Worm (Caenorhabditis elegans) whole organism, late embryonic: ENCODE data around the gene T27E4.5.

ENCODE experiments used
- ceh-48 ChIP-seq: sonication (generic microtip); optimal IDR thresholded peaks from 2 replicates; lab custom pipeline; 2016; ENCODE audit warnings: missing genetic modification characterization, inconsistent platforms, missing compliant biosample characterization
- fkh-10 ChIP-seq: fragments of 150-350 bp; optimal IDR thresholded peaks from 2 replicates; lab custom pipeline; 2014; ENCODE audit warnings: missing biosample characterization, missing genetic modification reagents, missing genetic modification characterization
- gmeb-2 ChIP-seq: sonication (generic microtip); optimal IDR thresholded peaks from 2 replicates; lab custom pipeline; 2016; ENCODE audit warnings: missing genetic modification characterization, inconsistent platforms, missing compliant biosample characterization
- pag-3 ChIP-seq: sonication (generic microtip); optimal IDR thresholded peaks from 2 replicates; lab custom pipeline; 2016; ENCODE audit warnings: missing compliant biosample characterization, missing genetic modification characterization, borderline replicate concordance
- tbx-2 ChIP-seq: sonication (generic microtip); optimal IDR thresholded peaks from 2 replicates; lab custom pipeline; 2016; ENCODE audit warnings: missing genetic modification characterization, missing compliant biosample characterization

DNA sequence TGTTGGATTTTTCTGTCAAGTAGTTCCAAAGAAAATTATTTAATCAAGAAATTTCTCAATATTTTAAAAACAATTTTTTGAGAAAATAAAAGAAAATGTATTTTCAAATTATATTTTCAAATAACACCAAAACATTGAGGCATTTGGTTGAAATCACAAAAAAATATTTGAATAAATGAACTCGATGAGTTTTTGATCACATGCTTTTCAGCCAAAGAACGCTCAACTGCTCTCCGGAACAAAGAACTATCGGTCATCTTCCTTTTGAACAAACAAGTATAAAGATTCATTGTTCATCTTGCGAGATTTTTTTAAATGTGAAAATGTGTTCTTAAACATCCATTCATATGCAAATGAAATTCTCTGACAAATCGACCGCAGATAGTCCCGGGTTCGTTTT, 25.4 kb upstream of the T27E4.5 start:
- TF ChIP-seq ceh-48 (tag; lab: Kevin White, UChicago) (no peak), gmeb-2 (tag; lab: Kevin White, UChicago) (no peak), tbx-2 (tag; lab: Kevin White, UChicago) (no peak), fkh-10 (GFP tag; lab: Kevin White, UChicago) (no peak), pag-3 (tag; lab: Kevin White, UChicago) (no peak)
